Fruit fly (Drosophila melanogaster) whole organism, embryonic: ENCODE data around the gene Fign.
A peak's percentile ranks its signal among the peaks of the same experiment; 100 is the strongest.

Experiments
- CG13123 ChIP-seq: fragments of 200-800 bp; sonication (Bioruptor generic); optimal IDR thresholded peaks from 2 replicates; lab custom pipeline; 2016; ENCODE audit warnings: missing biosample characterization, missing genetic modification characterization
- CG17385 ChIP-seq: fragments of 200-800 bp; sonication (Bioruptor generic); optimal IDR thresholded peaks from 3 replicates; lab custom pipeline; 2018; ENCODE audit warnings: missing biosample characterization, mild to moderate bottlenecking, missing genetic modification characterization
- CG8388 ChIP-seq: fragments of 200-800 bp; sonication (Bioruptor generic); optimal IDR thresholded peaks from 2 replicates; lab custom pipeline; 2019; ENCODE audit warnings: missing biosample characterization, mild to moderate bottlenecking, missing genetic modification characterization, moderate library complexity
- CG9797 ChIP-seq: fragments of 200-800 bp; sonication (Bioruptor generic); optimal IDR thresholded peaks from 3 replicates; lab custom pipeline; 2018; ENCODE audit warnings: missing biosample characterization, mild to moderate bottlenecking, missing genetic modification characterization
- sqz ChIP-seq: fragments of 200-800 bp; sonication (Bioruptor generic); optimal IDR thresholded peaks from 3 replicates; lab custom pipeline; 2018; ENCODE audit warnings: missing biosample characterization, mild to moderate bottlenecking, missing genetic modification characterization

dm6 chr2L:3341231-3341935 is 21.7 kb upstream of the Fign start:
- TF ChIP-seq CG9797 (GFP tag; lab: Kevin White, UChicago) (no peak), CG13123 (GFP tag; lab: Kevin White, UChicago) (no peak), sqz (no peak), CG8388 (GFP tag; lab: Kevin White, UChicago) (no peak), CG17385 (GFP tag; lab: Kevin White, UChicago) (peak; percentile 1)
